Worm (Caenorhabditis elegans) whole organism, early embryonic: ENCODE measurements around the gene fbxc-31.

Experiments used
- B0310.2 ChIP-seq: sonication (generic microtip); optimal IDR thresholded peaks from 2 replicates; lab custom pipeline; 2016; ENCODE audit warnings: mild to moderate bottlenecking, missing genetic modification characterization, missing compliant biosample characterization
- F13C5.2 ChIP-seq: sonication (generic microtip); optimal IDR thresholded peaks from 2 replicates; lab custom pipeline; 2017; ENCODE audit warnings: mild to moderate bottlenecking, missing genetic modification characterization, inconsistent platforms, missing compliant biosample characterization
- aly-1 ChIP-seq: sonication (generic microtip); optimal IDR thresholded peaks from 2 replicates; lab custom pipeline; 2016; ENCODE audit warnings: missing genetic modification characterization, missing compliant biosample characterization
- ama-1 ChIP-seq: fragments of 150-350 bp; optimal IDR thresholded peaks from 2 replicates; lab custom pipeline; 2014
- ceh-13 ChIP-seq: fragments of 200-800 bp; sonication (Bioruptor generic); optimal IDR thresholded peaks from 2 replicates; lab custom pipeline; 2018; ENCODE audit warnings: mild to moderate bottlenecking, missing genetic modification characterization, missing compliant biosample characterization
- ceh-36 ChIP-seq: sonication (generic microtip); optimal IDR thresholded peaks from 2 replicates; lab custom pipeline; 2016; ENCODE audit warnings: missing genetic modification characterization, inconsistent platforms, missing compliant biosample characterization
- ets-7 ChIP-seq: sonication (generic microtip); optimal IDR thresholded peaks from 2 replicates; lab custom pipeline; 2016; ENCODE audit warnings: missing genotype, missing genetic modification characterization, missing compliant biosample characterization
- flt-1 ChIP-seq: fragments of 200-800 bp; sonication (Bioruptor generic); IDR thresholded peaks from 2 replicates; pipeline ENCODE4 v1.3.6; 2022; ENCODE audit warnings: missing genetic modification characterization, missing compliant biosample characterization
- hmbx-1 ChIP-seq: sonication (generic microtip); optimal IDR thresholded peaks from 2 replicates; lab custom pipeline; 2016; ENCODE audit warnings: mild to moderate bottlenecking, missing genetic modification characterization, missing compliant biosample characterization
- hmg-4 ChIP-seq: fragments of 200-800 bp; sonication (Bioruptor generic); optimal IDR thresholded peaks from 2 replicates; lab custom pipeline; 2018; ENCODE audit warnings: mild to moderate bottlenecking, missing genetic modification characterization, missing compliant biosample characterization
- hnd-1 ChIP-seq: sonication (generic microtip); optimal IDR thresholded peaks from 2 replicates; lab custom pipeline; 2016; ENCODE audit warnings: missing genetic modification characterization, missing compliant biosample characterization
- pes-1 ChIP-seq: fragments of 200-800 bp; sonication (Bioruptor generic); IDR thresholded peaks from 2 replicates; pipeline ENCODE4 v1.3.6; 2022; ENCODE audit warnings: missing genetic modification reagents, missing genetic modification characterization, missing compliant biosample characterization
- scrt-1 ChIP-seq: fragments of 200-800 bp; sonication (Bioruptor generic); IDR thresholded peaks from 2 replicates; pipeline ENCODE4 v1.3.6; 2022; ENCODE audit warnings: missing genetic modification characterization, missing compliant biosample characterization
- sea-1 ChIP-seq: fragments of 200-800 bp; sonication (Bioruptor generic); conservative IDR thresholded peaks from 2 replicates; pipeline ENCODE4 v1.3.6; 2022; ENCODE audit warnings: missing genetic modification characterization, missing compliant biosample characterization
- tbx-11 ChIP-seq: fragments of 200-800 bp; sonication (Bioruptor generic); IDR thresholded peaks from 2 replicates; pipeline ENCODE4 v1.3.6; 2022; ENCODE audit warnings: missing genetic modification characterization, missing compliant biosample characterization
- tbx-37 ChIP-seq: fragments of 200-800 bp; sonication (Bioruptor generic); conservative IDR thresholded peaks from 2 replicates; pipeline ENCODE4 v1.3.6; 2022; ENCODE audit warnings: missing genetic modification reagents, missing genetic modification characterization, missing compliant biosample characterization
- tra-4 ChIP-seq: sonication (generic microtip); optimal IDR thresholded peaks from 2 replicates; lab custom pipeline; 2017; ENCODE audit warnings: missing genetic modification characterization, missing compliant biosample characterization

The fbxc-31 gene

DNA sequence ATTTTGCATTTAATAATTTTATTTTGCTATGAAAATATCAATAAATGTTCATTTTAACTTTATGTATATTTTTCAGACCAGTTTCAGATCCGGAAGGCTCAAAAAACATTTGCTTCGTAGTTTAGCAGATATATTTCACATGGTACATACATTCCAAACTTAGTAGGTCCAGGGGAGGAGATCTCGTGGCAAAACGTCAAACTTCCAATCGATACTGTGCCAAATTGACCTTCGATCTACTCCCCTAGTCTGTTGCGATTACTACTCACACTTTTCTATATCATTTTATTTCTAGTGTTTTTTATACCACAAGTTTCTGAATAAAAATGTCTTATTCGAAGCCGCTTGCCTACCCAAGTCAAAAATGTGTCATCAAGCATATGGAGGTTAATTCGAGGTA lies at the start of gene fbxc-31:
TSS of gene fbxc-31 (plus strand) at position 301 of the 400 bp plus-strand sequence.
- no peak for TF ChIP-seq tra-4 (tag; lab: Kevin White, UChicago)
- TF ChIP-seq hmg-4 (GFP tag; lab: Kevin White, UChicago), result no peak
- no peak for TF ChIP-seq hmbx-1
- no peak for TF ChIP-seq flt-1 (GFP tag; lab: Robert Waterston, UW)
- no peak for TF ChIP-seq ama-1
- no peak for TF ChIP-seq aly-1 (tag; lab: Kevin White, UChicago)
- no peak for TF ChIP-seq pes-1
- TF ChIP-seq sea-1 (GFP tag; lab: Robert Waterston, UW), result no peak
- no peak for TF ChIP-seq hnd-1 (tag; lab: Kevin White, UChicago)
- no peak for TF ChIP-seq ceh-36
- no peak for TF ChIP-seq scrt-1 (GFP tag; lab: Robert Waterston, UW)
- no peak for TF ChIP-seq tbx-11 (GFP tag; lab: Robert Waterston, UW)
- TF ChIP-seq ceh-13 (GFP tag; lab: Kevin White, UChicago), result no peak
- no peak for TF ChIP-seq F13C5.2 (tag; lab: Kevin White, UChicago)
- TF ChIP-seq tbx-37 (GFP tag; lab: Robert Waterston, UW), result no peak

DNA sequence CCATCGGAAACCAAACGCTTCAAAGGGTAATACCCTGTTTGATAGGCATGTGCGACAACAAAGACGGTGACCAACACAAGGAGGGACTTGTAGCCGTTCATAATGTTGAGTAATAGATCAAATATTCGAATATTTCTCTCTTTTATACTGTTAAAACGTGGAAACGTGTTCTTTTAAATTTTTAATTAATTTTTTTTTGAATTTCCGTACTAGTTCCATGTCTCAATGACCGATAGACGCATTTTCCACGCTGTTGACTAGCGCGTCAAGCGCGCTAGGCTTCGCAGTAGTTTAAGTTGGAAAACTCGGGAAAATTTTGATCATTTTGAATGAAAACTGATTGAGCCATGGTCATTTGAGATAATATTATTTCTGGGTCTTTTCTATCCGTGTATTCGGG lies 45.0 kb upstream of the fbxc-31 start, which contains the start of gene Y46B2A.3:
TSS of gene Y46B2A.3 (minus strand) at position 101 of the 400 bp plus-strand sequence.
- no peak for TF ChIP-seq F13C5.2 (tag; lab: Kevin White, UChicago)
- TF ChIP-seq tbx-37 (GFP tag; lab: Robert Waterston, UW), result no peak
- no peak for TF ChIP-seq tra-4 (tag; lab: Kevin White, UChicago)
- no peak for TF ChIP-seq flt-1 (GFP tag; lab: Robert Waterston, UW)
- no peak for TF ChIP-seq hnd-1 (tag; lab: Kevin White, UChicago)
- TF ChIP-seq pes-1, result no peak
- TF ChIP-seq ets-7, result no peak
- no peak for TF ChIP-seq scrt-1 (GFP tag; lab: Robert Waterston, UW)
- no peak for TF ChIP-seq B0310.2 (tag; lab: Kevin White, UChicago)
- TF ChIP-seq hmg-4 (GFP tag; lab: Kevin White, UChicago), result no peak
- TF ChIP-seq hmbx-1, result no peak
- TF ChIP-seq aly-1 (tag; lab: Kevin White, UChicago), result no peak
- TF ChIP-seq ceh-13 (GFP tag; lab: Kevin White, UChicago), result no peak
- TF ChIP-seq sea-1 (GFP tag; lab: Robert Waterston, UW), result no peak
- no peak for TF ChIP-seq tbx-11 (GFP tag; lab: Robert Waterston, UW)
- TF ChIP-seq ceh-36, result no peak
- TF ChIP-seq ama-1, result no peak

DNA sequence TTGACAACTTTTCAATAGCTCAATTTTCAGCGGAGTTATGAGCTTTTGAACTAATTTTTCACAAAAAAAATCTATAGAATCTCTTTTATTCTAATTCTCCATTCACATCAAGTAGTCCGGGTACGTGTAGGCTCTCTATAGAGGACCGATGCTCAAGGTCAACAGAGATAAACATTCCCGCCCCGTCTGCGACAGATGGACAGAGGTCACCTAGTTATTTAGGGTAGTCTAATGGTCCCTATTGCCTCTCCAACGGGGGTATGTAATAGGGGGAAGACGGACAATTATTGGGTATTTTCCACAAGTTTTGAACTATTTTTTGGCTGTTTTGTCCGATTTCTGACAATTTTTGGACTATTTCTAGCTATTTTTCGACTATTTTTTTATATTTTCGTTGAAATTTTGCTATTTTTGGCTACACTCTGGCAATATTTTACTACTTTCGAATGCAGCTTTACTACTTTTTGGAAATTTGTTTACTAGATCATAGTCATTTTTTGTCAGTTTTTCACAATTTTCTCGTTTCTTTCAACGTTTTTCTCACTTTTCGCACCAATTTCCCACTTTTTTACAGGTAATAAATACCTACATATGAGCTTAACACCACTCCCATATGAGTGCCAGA lies 43.4 kb upstream of the fbxc-31 start, which contains the start of gene fbxc-51:
TSS of gene fbxc-51 (plus strand) at position 575 of the 625 bp plus-strand sequence.
- TF ChIP-seq ets-7 (no peak), B0310.2 (tag; lab: Kevin White, UChicago) (no peak), tbx-37 (GFP tag; lab: Robert Waterston, UW) (no peak), sea-1 (GFP tag; lab: Robert Waterston, UW) (no peak), hmg-4 (GFP tag; lab: Kevin White, UChicago) (no peak), ceh-13 (GFP tag; lab: Kevin White, UChicago) (no peak), hmbx-1 (no peak), ceh-36 (no peak), aly-1 (tag; lab: Kevin White, UChicago) (no peak), scrt-1 (GFP tag; lab: Robert Waterston, UW) (no peak), tbx-11 (GFP tag; lab: Robert Waterston, UW) (no peak), ama-1 (no peak), flt-1 (GFP tag; lab: Robert Waterston, UW) (no peak), pes-1 (no peak)

DNA sequence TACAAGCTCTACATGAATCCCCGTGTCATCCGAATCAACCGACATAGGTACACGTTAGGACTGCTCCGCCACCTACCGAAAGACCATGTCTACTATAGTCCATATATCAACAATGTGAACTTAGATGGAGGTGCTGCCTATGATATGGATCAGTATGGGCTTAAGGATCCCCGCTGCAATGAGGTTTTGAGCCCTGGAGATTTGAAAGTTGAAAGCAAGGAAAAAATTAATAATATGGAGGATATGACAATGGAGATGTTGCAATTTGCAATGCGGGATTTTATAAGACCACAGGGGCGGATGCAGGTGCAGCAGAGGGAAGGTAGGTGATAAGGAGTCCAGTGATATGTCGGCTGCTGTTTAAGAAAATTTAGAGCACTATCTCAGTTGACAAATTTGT lies 42.5 kb upstream of the fbxc-31 start:
- no peak for TF ChIP-seq scrt-1 (GFP tag; lab: Robert Waterston, UW)
- TF ChIP-seq tbx-37 (GFP tag; lab: Robert Waterston, UW), result no peak
- no peak for TF ChIP-seq ceh-13 (GFP tag; lab: Kevin White, UChicago)
- TF ChIP-seq B0310.2 (tag; lab: Kevin White, UChicago), result no peak
- no peak for TF ChIP-seq F13C5.2 (tag; lab: Kevin White, UChicago)
- TF ChIP-seq flt-1 (GFP tag; lab: Robert Waterston, UW), result no peak
- TF ChIP-seq aly-1 (tag; lab: Kevin White, UChicago), result no peak
- no peak for TF ChIP-seq tbx-11 (GFP tag; lab: Robert Waterston, UW)
- no peak for TF ChIP-seq ceh-36
- no peak for TF ChIP-seq ama-1
- no peak for TF ChIP-seq hmg-4 (GFP tag; lab: Kevin White, UChicago)
- TF ChIP-seq hnd-1 (tag; lab: Kevin White, UChicago), result no peak
- TF ChIP-seq hmbx-1, result no peak
- no peak for TF ChIP-seq tra-4 (tag; lab: Kevin White, UChicago)
- TF ChIP-seq ets-7, result no peak

DNA sequence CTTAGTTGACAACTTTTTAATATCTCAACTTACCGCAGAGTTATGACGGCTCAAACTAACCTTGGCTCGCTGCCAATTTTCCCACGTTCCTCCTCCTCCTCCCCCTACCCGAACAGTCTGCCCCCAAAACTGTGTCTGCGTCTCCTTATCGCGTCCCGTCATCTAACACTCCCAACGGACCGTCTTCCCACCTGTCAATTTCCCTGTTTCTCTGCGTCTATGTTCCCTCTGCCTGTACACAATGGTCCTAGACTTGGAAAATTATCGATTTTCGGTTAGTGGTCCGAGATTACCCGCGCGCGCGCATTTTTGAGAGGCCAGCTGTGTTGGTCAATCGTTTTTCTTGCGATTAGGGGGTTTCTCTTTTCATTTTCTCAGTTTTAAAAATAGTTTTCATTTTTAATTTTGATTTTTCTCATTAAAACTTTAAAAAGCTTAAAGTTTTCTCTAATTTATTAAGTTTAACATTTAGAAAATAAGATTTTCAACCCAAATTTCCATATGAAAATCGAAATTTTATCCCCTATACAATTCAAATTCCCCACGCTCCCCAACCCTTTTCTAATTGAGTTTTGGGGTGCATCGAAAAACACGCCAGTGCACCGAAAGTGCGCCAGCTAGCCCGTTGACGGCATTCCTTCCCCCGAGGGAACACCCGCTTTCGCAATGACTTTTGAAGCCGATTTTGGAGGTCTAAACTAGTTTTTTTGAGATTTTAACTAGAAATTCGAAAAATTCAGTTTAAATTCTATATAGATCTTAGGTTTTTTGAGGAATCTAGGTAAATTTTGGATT lies 38.6 kb upstream of the fbxc-31 start, which contains the start of gene alg-2:
TSS of gene alg-2 (plus strand) at position 220 of the 795 bp plus-strand sequence.
- TF ChIP-seq pes-1, result peak; percentile 61
- no peak for TF ChIP-seq hmg-4 (GFP tag; lab: Kevin White, UChicago)
- TF ChIP-seq tbx-37 (GFP tag; lab: Robert Waterston, UW), result no peak
- no peak for TF ChIP-seq B0310.2 (tag; lab: Kevin White, UChicago)

DNA sequence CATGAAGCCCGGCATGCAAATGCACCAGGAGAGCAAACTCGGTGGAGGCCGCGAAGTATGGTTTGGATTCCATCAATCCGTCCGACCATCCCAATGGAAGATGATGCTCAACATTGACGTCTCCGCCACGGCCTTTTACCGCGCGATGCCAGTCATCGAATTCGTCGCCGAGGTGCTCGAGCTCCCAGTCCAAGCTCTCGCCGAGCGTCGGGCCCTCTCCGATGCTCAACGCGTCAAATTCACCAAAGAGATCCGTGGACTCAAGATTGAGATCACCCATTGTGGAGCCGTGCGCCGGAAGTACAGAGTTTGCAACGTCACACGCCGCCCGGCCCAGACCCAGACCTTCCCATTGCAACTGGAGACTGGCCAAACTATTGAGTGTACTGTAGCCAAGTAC lies 36.0 kb upstream of the fbxc-31 start:
- TF ChIP-seq tra-4 (tag; lab: Kevin White, UChicago) (no peak), pes-1 (no peak), aly-1 (tag; lab: Kevin White, UChicago) (no peak), ceh-13 (GFP tag; lab: Kevin White, UChicago) (no peak), flt-1 (GFP tag; lab: Robert Waterston, UW) (no peak), F13C5.2 (tag; lab: Kevin White, UChicago) (no peak), scrt-1 (GFP tag; lab: Robert Waterston, UW) (no peak), sea-1 (GFP tag; lab: Robert Waterston, UW) (no peak), hmbx-1 (no peak), tbx-11 (GFP tag; lab: Robert Waterston, UW) (no peak), ets-7 (no peak), tbx-37 (GFP tag; lab: Robert Waterston, UW) (no peak), hmg-4 (GFP tag; lab: Kevin White, UChicago) (no peak)
